Fruit fly (Drosophila melanogaster): ENCODE data around the gene hemo.

DNA sequence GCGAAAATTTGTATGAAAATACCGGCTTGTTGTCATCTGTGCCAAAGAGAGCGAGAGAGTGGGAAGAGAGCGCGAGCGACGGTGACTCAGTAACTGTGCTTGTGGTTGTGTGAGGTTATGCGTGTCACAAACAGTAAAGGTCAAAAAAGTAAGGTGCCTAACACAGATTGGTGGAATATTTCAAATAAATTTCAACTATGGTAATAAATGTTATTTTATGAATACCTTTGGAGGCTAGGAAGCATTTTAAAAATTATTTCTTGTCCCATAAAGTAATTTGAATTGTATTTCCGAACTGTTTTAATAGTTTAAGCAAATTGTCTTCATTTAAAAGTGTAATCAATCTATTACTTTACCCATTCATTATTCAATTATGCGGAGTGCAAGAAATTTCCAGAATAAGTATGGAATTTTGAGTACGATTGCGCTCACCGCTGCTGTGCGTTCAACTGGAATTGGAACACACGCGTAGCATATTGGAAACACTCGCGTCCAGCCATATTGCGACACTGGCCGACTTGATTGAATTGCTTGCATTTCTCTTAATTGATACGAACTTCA lies 8.8 kb upstream of the hemo start:
- TF ChIP-seq insv (optimal IDR thresholded peaks at IDR 0.05): no peak
- no peak for TF ChIP-seq h (optimal IDR thresholded peaks at IDR 0.05)
- TF ChIP-seq Sin3A (optimal IDR thresholded peaks at IDR 0.05): no peak
- no peak for TF ChIP-seq Myc (optimal IDR thresholded peaks at IDR 0.05)
- no peak for TF ChIP-seq psq (optimal IDR thresholded peaks at IDR 0.05)
- TF ChIP-seq ttk (optimal IDR thresholded peaks at IDR 0.05): no peak

All from Kc167 (cell line).